Worm (Caenorhabditis elegans) whole organism, L4 larva: Measurements from ENCODE around the gene fbxb-104.

Experiments
- D1046.2 ChIP-seq: fragments of 200-800 bp; sonication (Bioruptor generic); IDR thresholded peaks from 2 replicates; pipeline ENCODE4 v1.3.6; 2022; ENCODE audit warnings: missing genetic modification characterization, missing compliant biosample characterization
- F26F4.8 ChIP-seq: fragments of 200-800 bp; sonication (Bioruptor generic); conservative IDR thresholded peaks from 2 replicates; pipeline ENCODE4 v1.3.6; 2022; ENCODE audit warnings: missing genetic modification characterization, missing compliant biosample characterization
- F37D6.2 ChIP-seq: sonication (generic microtip); optimal IDR thresholded peaks from 2 replicates; lab custom pipeline; 2016; ENCODE audit warnings: mild to moderate bottlenecking, missing genetic modification characterization, missing compliant biosample characterization
- F49E8.2 ChIP-seq: sonication (generic microtip); optimal IDR thresholded peaks from 2 replicates; lab custom pipeline; 2016; ENCODE audit warnings: missing compliant biosample characterization, mild to moderate bottlenecking, missing genetic modification characterization, borderline replicate concordance
- R02D3.7 ChIP-seq: fragments of 150-350 bp; sonication (generic microtip); optimal IDR thresholded peaks from 3 replicates; lab custom pipeline; 2014; ENCODE audit warnings: missing biosample characterization, missing genetic modification characterization
- T20F7.1 ChIP-seq: fragments of 200-800 bp; sonication (Bioruptor generic); optimal IDR thresholded peaks from 2 replicates; lab custom pipeline; 2018; ENCODE audit warnings: mild to moderate bottlenecking, missing genetic modification characterization, missing compliant biosample characterization
- Y105C5A.15 ChIP-seq: fragments of 200-800 bp; sonication (Bioruptor generic); IDR thresholded peaks from 2 replicates; pipeline ENCODE4 v1.3.6; 2022; ENCODE audit warnings: missing genetic modification characterization, missing compliant biosample characterization
- Y48G9A.11 ChIP-seq: fragments of 200-800 bp; sonication (Bioruptor generic); IDR thresholded peaks from 2 replicates; pipeline ENCODE4 v1.3.6; 2022; ENCODE audit warnings: missing genetic modification reagents, missing genetic modification characterization, missing compliant biosample characterization
- Y75B8A.6 ChIP-seq: fragments of 200-800 bp; sonication (Bioruptor generic); IDR thresholded peaks from 2 replicates; pipeline ENCODE4 v1.3.6; 2022; ENCODE audit warnings: missing genetic modification reagents, missing genetic modification characterization, missing compliant biosample characterization
- aha-1 ChIP-seq: fragments of 150-350 bp; peaks from one replicate; lab custom pipeline; 2014; ENCODE audit warnings: missing biosample characterization, missing genetic modification characterization
- ceh-20 ChIP-seq: fragments of 200-800 bp; sonication (Bioruptor generic); IDR thresholded peaks from 2 replicates; pipeline ENCODE4 v1.3.6; 2022; ENCODE audit warnings: missing genetic modification reagents, missing genetic modification characterization, missing compliant biosample characterization
- ceh-32 ChIP-seq: sonication (generic microtip); optimal IDR thresholded peaks from 2 replicates; lab custom pipeline; 2016; ENCODE audit warnings: mild to moderate bottlenecking, missing genetic modification characterization, missing compliant biosample characterization; ENCODE audit not compliant: poor library complexity
- ceh-44 ChIP-seq: fragments of 200-800 bp; sonication (Bioruptor generic); IDR thresholded peaks from 2 replicates; pipeline ENCODE4 v1.3.6; 2022; ENCODE audit warnings: missing genetic modification reagents, missing genetic modification characterization, missing compliant biosample characterization
- ceh-62 ChIP-seq: sonication (generic microtip); optimal IDR thresholded peaks from 2 replicates; lab custom pipeline; 2017; ENCODE audit warnings: missing biosample characterization, missing genetic modification characterization
- ces-1 ChIP-seq: fragments of 150-350 bp; sonication (generic microtip); optimal IDR thresholded peaks from 4 replicates; lab custom pipeline; 2014; ENCODE audit warnings: missing biosample characterization, missing genetic modification reagents, missing genetic modification characterization
- daf-12 ChIP-seq: fragments of 150-350 bp; optimal IDR thresholded peaks from 2 replicates; lab custom pipeline; 2014; ENCODE audit warnings: missing biosample characterization, missing genetic modification reagents, missing genetic modification characterization
- daf-8 ChIP-seq: fragments of 200-800 bp; sonication (Bioruptor generic); IDR thresholded peaks from 2 replicates; pipeline ENCODE4 v1.3.6; 2022; ENCODE audit warnings: missing genetic modification characterization, missing compliant biosample characterization
- dmd-6 ChIP-seq: fragments of 200-800 bp; sonication (Bioruptor generic); IDR thresholded peaks from 2 replicates; pipeline ENCODE4 v1.3.6; 2022; ENCODE audit warnings: missing genetic modification reagents, missing genetic modification characterization, missing compliant biosample characterization
- dmd-9 ChIP-seq: fragments of 200-800 bp; sonication (Bioruptor generic); IDR thresholded peaks from 2 replicates; pipeline ENCODE4 v1.3.6; 2022; ENCODE audit warnings: missing genetic modification reagents, missing genetic modification characterization, missing compliant biosample characterization
- dve-1 ChIP-seq: sonication (generic microtip); optimal IDR thresholded peaks from 2 replicates; lab custom pipeline; 2017; ENCODE audit warnings: antibody characterized with exemption, mild to moderate bottlenecking, missing genetic modification characterization, missing compliant biosample characterization; ENCODE audit not compliant: insufficient read depth
- egl-27 ChIP-seq: sonication (generic microtip); optimal IDR thresholded peaks from 3 replicates; lab custom pipeline; 2017; ENCODE audit warnings: missing biosample characterization, missing genetic modification reagents, missing genetic modification characterization
- egl-43 ChIP-seq: fragments of 200-800 bp; sonication (Bioruptor generic); IDR thresholded peaks from 2 replicates; pipeline ENCODE4 v1.3.6; 2022; ENCODE audit warnings: missing genetic modification reagents, missing genetic modification characterization, missing compliant biosample characterization
- hlh-11 ChIP-seq: fragments of 200-800 bp; sonication (Bioruptor generic); optimal IDR thresholded peaks from 2 replicates; lab custom pipeline; 2018; ENCODE audit warnings: mild to moderate bottlenecking, missing genetic modification characterization, missing compliant biosample characterization
- lim-7 ChIP-seq: fragments of 200-800 bp; sonication (Bioruptor generic); IDR thresholded peaks from 2 replicates; pipeline ENCODE4 v1.3.6; 2022; ENCODE audit warnings: missing genetic modification characterization, missing compliant biosample characterization
- lin-13 ChIP-seq: fragments of 150-350 bp; optimal IDR thresholded peaks from 2 replicates; lab custom pipeline; 2014; ENCODE audit warnings: missing biosample characterization, missing genetic modification reagents, missing genetic modification characterization
- lin-39 ChIP-seq: fragments of 150-350 bp; optimal IDR thresholded peaks from 2 replicates; lab custom pipeline; 2014; ENCODE audit warnings: missing biosample characterization, missing genetic modification reagents, missing genetic modification characterization
- mxl-3 ChIP-seq: fragments of 200-800 bp; sonication (Bioruptor generic); optimal IDR thresholded peaks from 2 replicates; lab custom pipeline; 2018; ENCODE audit warnings: mild to moderate bottlenecking, missing genetic modification characterization, missing compliant biosample characterization
- nhr-10 ChIP-seq: fragments of 150-350 bp; optimal IDR thresholded peaks from 2 replicates; lab custom pipeline; 2014; ENCODE audit warnings: missing biosample characterization, missing genetic modification characterization
- nhr-11 ChIP-seq: fragments of 150-350 bp; optimal IDR thresholded peaks from 2 replicates; lab custom pipeline; 2014; ENCODE audit warnings: missing biosample characterization, missing genetic modification characterization
- nhr-111 ChIP-seq: fragments of 200-800 bp; sonication (Bioruptor generic); optimal IDR thresholded peaks from 2 replicates; lab custom pipeline; 2018; ENCODE audit warnings: mild to moderate bottlenecking, missing genetic modification characterization, missing compliant biosample characterization
- nhr-237 ChIP-seq: sonication (generic microtip); optimal IDR thresholded peaks from 2 replicates; lab custom pipeline; 2017; ENCODE audit warnings: missing biosample characterization, missing genetic modification characterization
- nhr-41 ChIP-seq: fragments of 200-800 bp; sonication (Bioruptor generic); IDR thresholded peaks from 2 replicates; pipeline ENCODE4 v1.3.6; 2022; ENCODE audit warnings: missing genetic modification reagents, missing genetic modification characterization, missing compliant biosample characterization
- pha-4 ChIP-seq, 2 experiments: fragments of 150-350 bp in 1 of 2; fragments of 200-800 bp in 1 of 2; sonication (Bioruptor generic) in 1 of 2; IDR thresholded peaks in 1 of 2; optimal IDR thresholded peaks in 1 of 2; 2 replicates each; pipeline versions ENCODE4 v1.3.6 to Lab custom; 2014 to 2022; ENCODE audit warnings: missing genetic modification characterization in 2 of 2, missing genetic modification reagents in 2 of 2, missing biosample characterization in 1 of 2, missing compliant biosample characterization in 1 of 2
- sdz-12 ChIP-seq: fragments of 200-800 bp; sonication (Bioruptor generic); optimal IDR thresholded peaks from 2 replicates; lab custom pipeline; 2018; ENCODE audit warnings: mild to moderate bottlenecking, missing genetic modification characterization, missing compliant biosample characterization
- set-16 ChIP-seq: fragments of 200-800 bp; sonication (Bioruptor generic); IDR thresholded peaks from 2 replicates; pipeline ENCODE4 v1.3.6; 2022; ENCODE audit warnings: missing genetic modification reagents, missing genetic modification characterization, missing compliant biosample characterization
- skn-1 ChIP-seq: fragments of 150-350 bp; optimal IDR thresholded peaks from 2 replicates; lab custom pipeline; 2014; ENCODE audit warnings: missing biosample characterization, missing genetic modification characterization
- spr-3 ChIP-seq: fragments of 200-800 bp; sonication (Bioruptor generic); optimal IDR thresholded peaks from 2 replicates; lab custom pipeline; 2018; ENCODE audit warnings: mild to moderate bottlenecking, missing genetic modification characterization, missing compliant biosample characterization
- tra-1 ChIP-seq: fragments of 200-800 bp; sonication (Bioruptor generic); IDR thresholded peaks from 2 replicates; pipeline ENCODE4 v1.3.6; 2022; ENCODE audit warnings: missing genetic modification reagents, missing genetic modification characterization, missing compliant biosample characterization
- unc-130 ChIP-seq: sonication (generic microtip); optimal IDR thresholded peaks from 2 replicates; lab custom pipeline; 2016; ENCODE audit warnings: missing genetic modification reagents, missing genetic modification characterization, missing compliant biosample characterization
- unc-62 ChIP-seq, 3 experiments: fragments of 150-350 bp in 1 of 3; sonication (generic microtip); optimal IDR thresholded peaks in 2 of 3; peaks in 1 of 3; 1 replicate in 1 of 3; 2 replicates in 2 of 3; lab custom pipeline; 2014 to 2017; ENCODE audit warnings: missing biosample characterization in 3 of 3, missing genetic modification characterization in 3 of 3, missing genetic modification reagents in 3 of 3, missing genotype in 1 of 3
- zag-1 ChIP-seq: fragments of 150-350 bp; optimal IDR thresholded peaks from 2 replicates; lab custom pipeline; 2014; ENCODE audit warnings: missing biosample characterization, missing genetic modification characterization
- ztf-11 ChIP-seq: fragments of 150-350 bp; optimal IDR thresholded peaks from 2 replicates; lab custom pipeline; 2014; ENCODE audit warnings: missing biosample characterization, missing genetic modification characterization

The fbxb-104 gene

DNA sequence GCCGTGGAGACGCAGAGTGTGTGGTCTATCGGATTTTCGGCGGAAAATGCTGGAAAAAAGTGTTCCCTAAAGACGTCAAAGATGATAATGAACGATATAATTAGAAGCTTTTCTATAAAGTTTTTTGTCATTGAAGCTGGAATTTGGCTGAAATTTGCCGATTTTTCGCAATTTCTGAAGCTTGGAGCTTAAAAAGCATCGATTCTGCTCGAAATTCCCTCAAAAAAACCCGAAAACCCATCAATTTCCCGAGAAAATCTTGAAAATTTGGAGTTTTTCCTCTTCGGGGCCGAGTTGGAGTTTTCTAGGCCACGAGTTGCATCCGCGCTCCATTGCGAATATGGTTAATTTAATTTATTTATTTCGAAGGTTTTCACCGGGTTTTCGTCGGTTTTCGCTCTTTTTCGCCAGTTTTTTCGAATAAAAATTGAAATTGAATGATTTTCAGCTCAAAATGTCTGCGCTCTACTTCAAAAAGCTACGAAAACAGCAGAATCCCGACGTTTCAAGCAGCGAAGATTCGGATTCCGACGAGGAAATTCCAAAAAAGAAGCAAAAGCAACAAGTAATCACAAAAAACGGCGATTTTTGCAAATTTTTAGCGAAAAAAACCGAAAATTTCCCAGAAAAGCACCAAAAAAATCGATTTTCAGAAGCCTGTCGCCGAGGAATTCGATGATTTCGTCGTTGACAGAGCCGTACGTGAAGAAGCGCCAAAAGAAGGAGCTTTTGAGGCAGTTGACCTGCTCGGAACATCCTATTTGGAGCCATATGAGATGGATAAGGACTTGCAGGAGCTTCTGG is 25.7 kb upstream of the fbxb-104 start, which contains the start of the genes col-71 and Y49F6B.2 (continued):
- TF ChIP-seq Y105C5A.15 (no peak), sdz-12 (no peak), ceh-32 (tag; lab: Kevin White, UChicago) (no peak), tra-1 (GFP tag; lab: Robert Waterston, UW) (no peak), T20F7.1 (GFP tag; lab: Kevin White, UChicago) (no peak), mxl-3 (no peak), zag-1 (tag; lab: Kevin White, UChicago) (no peak), spr-3 (GFP tag; lab: Kevin White, UChicago) (no peak), Y75B8A.6 (GFP tag; lab: Robert Waterston, UW) (no peak), F37D6.2 (tag; lab: Kevin White, UChicago) (peak; percentile 65), egl-43 (GFP tag; lab: Robert Waterston, UW) (no peak), nhr-41 (GFP tag; lab: Robert Waterston, UW) (no peak), set-16 (GFP tag; lab: Robert Waterston, UW) (no peak), lin-39 (tag; lab: Kevin White, UChicago) (no peak), ceh-44 (GFP tag; lab: Robert Waterston, UW) (peak; percentile 48; the same call in 1 of the 2 replicates), ceh-62 (tag; lab: Kevin White, UChicago) (no peak), ceh-20 (GFP tag; lab: Robert Waterston, UW) (no peak), lim-7 (no peak), egl-27 (tag; lab: Kevin White, UChicago) (no peak), nhr-11 (tag; lab: Kevin White, UChicago) (no peak), nhr-10 (tag; lab: Kevin White, UChicago) (no peak), R02D3.7 (tag; lab: Kevin White, UChicago) (no peak), hlh-11 (tag; lab: Kevin White, UChicago) (peak; percentile 15), F26F4.8 (no peak), daf-12 (tag; lab: Kevin White, UChicago) (no peak), ces-1 (GFP tag; lab: Kevin White, UChicago) (peak; percentile 95), ztf-11 (tag; lab: Kevin White, UChicago) (no peak), nhr-111 (no peak), nhr-237 (tag; lab: Kevin White, UChicago) (no peak), unc-62 (GFP tag; optimal IDR thresholded peaks at IDR 0.05 in 1 of 2; lab: Kevin White, UChicago) (peak in 1 of 2 experiments; percentile 97), unc-62 (tag; optimal IDR thresholded peaks at IDR 0.05; lab: Kevin White, UChicago) (no peak), Y48G9A.11 (GFP tag; lab: Robert Waterston, UW) (peak; percentile 85), D1046.2 (GFP tag; lab: Robert Waterston, UW) (0 out of 2 replicates have a peak, but pooled peaks have one; percentile 52), daf-8 (GFP tag; lab: Robert Waterston, UW) (no peak), unc-130 (GFP tag; lab: Kevin White, UChicago) (peak; percentile 91), aha-1 (no peak), dve-1 (tag; lab: Kevin White, UChicago) (peak; percentile 66), skn-1 (no peak), dmd-6 (GFP tag; lab: Robert Waterston, UW) (peak; percentile 45), dmd-9 (GFP tag; lab: Robert Waterston, UW) (peak; percentile 64; the same call in 1 of the 2 replicates), lin-13 (peak; percentile 70)

DNA sequence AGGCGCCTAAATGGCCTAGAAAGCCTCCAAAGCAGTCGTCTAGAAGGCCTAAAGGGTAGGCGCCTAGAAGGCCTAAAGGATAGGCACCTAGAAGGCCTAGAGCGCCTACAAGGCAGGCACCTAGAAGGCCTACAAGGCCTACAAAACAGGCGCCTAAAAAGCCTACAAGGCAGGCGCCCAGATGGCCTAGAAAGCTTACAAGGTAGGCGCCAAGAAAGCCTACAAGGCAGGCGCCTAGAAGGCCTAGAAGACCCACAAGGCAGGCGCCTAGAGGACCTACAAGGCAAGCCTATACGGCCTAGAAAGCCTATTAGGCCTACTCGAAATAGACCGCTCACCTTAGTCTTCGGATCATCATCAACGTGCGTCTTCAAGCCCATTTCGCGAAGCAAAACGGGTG is 24.9 kb upstream of the fbxb-104 start:
- peak; percentile 61; the same call in 1 of the 2 replicates for TF ChIP-seq egl-43 (GFP tag; lab: Robert Waterston, UW)
- TF ChIP-seq unc-62 (GFP tag; optimal IDR thresholded peaks at IDR 0.05 in 1 of 2; lab: Kevin White, UChicago), result peak in 1 of 2 experiments; percentile 67
- TF ChIP-seq unc-62 (tag; optimal IDR thresholded peaks at IDR 0.05; lab: Kevin White, UChicago), result no peak
- peak; percentile 94 for TF ChIP-seq aha-1
- TF ChIP-seq Y105C5A.15, result 0 out of 2 replicates have a peak, but pooled peaks have one; percentile 43
- peak; percentile 15; the same call in 1 of the 2 replicates for TF ChIP-seq pha-4 (GFP tag; IDR thresholded peaks at IDR 0.05; lab: Robert Waterston, UW)
- TF ChIP-seq pha-4 (tag; optimal IDR thresholded peaks at IDR 0.05; lab: Kevin White, UChicago), result no peak
- no peak for TF ChIP-seq F49E8.2 (tag; lab: Kevin White, UChicago)
